Worm (Caenorhabditis elegans): ENCODE results near the gene clp-7.

Gene clp-7

ce11 chrIV:1445920-1446319, at the start of gene clp-7:
Gene clp-7, minus strand, starts transcription at chrIV:1445966.
- TF ChIP-seq zag-1 (tag; optimal IDR thresholded peaks at IDR 0.05) = no peak
- peak; percentile 24 for TF ChIP-seq nhr-25 (tag; optimal IDR thresholded peaks at IDR 0.05)
- no peak for TF ChIP-seq sma-9 (GFP tag; optimal IDR thresholded peaks at IDR 0.05)
- TF ChIP-seq sma-9 (tag; optimal IDR thresholded peaks at IDR 0.05) = no peak

- TF ChIP-seq lsy-2 (tag; optimal IDR thresholded peaks at IDR 0.05) (peak in 1 of 2 experiments; percentile 9), nhr-21 (tag; optimal IDR thresholded peaks at IDR 0.05) (no peak)
Measured at ce11 chrIV:1484968-1485474, 39.3 kb upstream of the clp-7 start, which contains the start of gene Y77E11A.16. Gene Y77E11A.16, plus strand, starts transcription at chrIV:1485424.

- no peak for TF ChIP-seq lsy-2 (tag; optimal IDR thresholded peaks at IDR 0.05)
Measured at ce11 chrIV:1478649-1479048, 32.9 kb upstream of the clp-7 start.

- TF ChIP-seq ceh-16 (tag; optimal IDR thresholded peaks at IDR 0.05) (no peak), nhr-77 (tag; optimal IDR thresholded peaks at IDR 0.05) (no peak), zag-1 (tag; optimal IDR thresholded peaks at IDR 0.05) (no peak), ztf-11 (tag; optimal IDR thresholded peaks at IDR 0.05) (no peak), crh-2 (tag; optimal IDR thresholded peaks at IDR 0.05) (no peak), elt-3 (tag; optimal IDR thresholded peaks at IDR 0.05) (no peak), ceh-82 (tag; optimal IDR thresholded peaks at IDR 0.05) (no peak), lsy-2 (tag; optimal IDR thresholded peaks at IDR 0.05) (no peak), sma-9 (GFP tag; optimal IDR thresholded peaks at IDR 0.05) (no peak), sma-9 (tag; optimal IDR thresholded peaks at IDR 0.05) (no peak)
Measured at ce11 chrIV:1475009-1475408, 29.2 kb upstream of the clp-7 start, which contains the start of gene Y77E11A.12. Gene Y77E11A.12, minus strand, starts transcription at chrIV:1475109.

- TF ChIP-seq nhr-237 (tag; optimal IDR thresholded peaks at IDR 0.05) (no peak), blmp-1 (tag; optimal IDR thresholded peaks at IDR 0.05; ENCODE audit: insufficient read depth) (no peak), ceh-82 (tag; optimal IDR thresholded peaks at IDR 0.05) (no peak), F13H6.1 (tag; optimal IDR thresholded peaks at IDR 0.05) (no peak), mbf-1 (tag; optimal IDR thresholded peaks at IDR 0.05) (no peak), C34F6.9 (tag; optimal IDR thresholded peaks at IDR 0.05) (no peak), sma-3 (GFP tag; optimal IDR thresholded peaks at IDR 0.05) (no peak), elt-1 (tag; optimal IDR thresholded peaks at IDR 0.05) (no peak), fos-1 (tag; optimal IDR thresholded peaks at IDR 0.05) (no peak), crh-2 (tag; optimal IDR thresholded peaks at IDR 0.05) (no peak), ztf-1 (GFP tag; conservative IDR thresholded peaks at IDR 0.05) (no peak), aly-2 (tag; optimal IDR thresholded peaks at IDR 0.05) (no peak), nhr-21 (tag; optimal IDR thresholded peaks at IDR 0.05) (no peak), alr-1 (tag; optimal IDR thresholded peaks at IDR 0.05) (no peak), snpc-4 (tag; optimal IDR thresholded peaks at IDR 0.05) (no peak), nhr-25 (tag; optimal IDR thresholded peaks at IDR 0.05) (no peak), mab-5 (tag; optimal IDR thresholded peaks at IDR 0.05) (no peak), dmd-4 (tag; optimal IDR thresholded peaks at IDR 0.05) (no peak), nhr-23 (tag; optimal IDR thresholded peaks at IDR 0.05) (no peak)
Measured at ce11 chrIV:1472145-1472544, 26.4 kb upstream of the clp-7 start.

- no peak for TF ChIP-seq sma-9 (GFP tag; optimal IDR thresholded peaks at IDR 0.05)
- no peak for TF ChIP-seq sma-9 (tag; optimal IDR thresholded peaks at IDR 0.05)
- no peak for TF ChIP-seq lsy-2 (tag; optimal IDR thresholded peaks at IDR 0.05)
- no peak for TF ChIP-seq egl-27 (tag; optimal IDR thresholded peaks at IDR 0.05)
- TF ChIP-seq F13H6.1 (tag; optimal IDR thresholded peaks at IDR 0.05) = no peak
- no peak for TF ChIP-seq ceh-82 (tag; optimal IDR thresholded peaks at IDR 0.05)
- no peak for TF ChIP-seq ztf-4 (tag; optimal IDR thresholded peaks at IDR 0.05)
- TF ChIP-seq nhr-25 (tag; optimal IDR thresholded peaks at IDR 0.05) = no peak
Measured at ce11 chrIV:1470364-1470763, 24.6 kb upstream of the clp-7 start.

- TF ChIP-seq fos-1 (tag; optimal IDR thresholded peaks at IDR 0.05) (no peak), aly-2 (tag; optimal IDR thresholded peaks at IDR 0.05) (no peak), dmd-4 (tag; optimal IDR thresholded peaks at IDR 0.05) (no peak), ztf-1 (GFP tag; conservative IDR thresholded peaks at IDR 0.05) (no peak), alr-1 (tag; optimal IDR thresholded peaks at IDR 0.05) (no peak), lin-39 (tag; optimal IDR thresholded peaks at IDR 0.05) (no peak), nhr-21 (tag; optimal IDR thresholded peaks at IDR 0.05) (no peak), nhr-12 (tag; optimal IDR thresholded peaks at IDR 0.05) (no peak), nhr-6 (tag; optimal IDR thresholded peaks at IDR 0.05) (no peak), ceh-82 (tag; optimal IDR thresholded peaks at IDR 0.05) (no peak)
Measured at ce11 chrIV:1469093-1469492, 23.3 kb upstream of the clp-7 start.

Measured in whole organism, L2 larva.